Fruit fly (Drosophila melanogaster) whole organism, embryonic: Measurements from ENCODE around the gene CG9328.
A peak's percentile ranks its signal among the peaks of the same experiment; 100 is the strongest.

Experiments
- ATbp ChIP-seq: fragments of 200-800 bp; sonication (Bioruptor generic); optimal IDR thresholded peaks from 2 replicates; lab custom pipeline; 2017; ENCODE audit warnings: missing biosample characterization, mild to moderate bottlenecking, missing genetic modification characterization, missing genetic modification reagents
- C15 ChIP-seq: fragments of 200-800 bp; sonication (Bioruptor generic); IDR thresholded peaks from 3 replicates; pipeline ENCODE4 v1.3.6; 2022; ENCODE audit warnings: missing biosample characterization, missing genetic modification characterization
- CG10209 ChIP-seq: fragments of 200-800 bp; sonication (Bioruptor generic); optimal IDR thresholded peaks from 3 replicates; lab custom pipeline; 2017; ENCODE audit warnings: missing biosample characterization, mild to moderate bottlenecking, missing genetic modification characterization, missing genetic modification reagents
- CG11456 ChIP-seq: fragments of 200-800 bp; sonication (Bioruptor generic); IDR thresholded peaks from 3 replicates; pipeline ENCODE4 v1.3.6; 2022; ENCODE audit warnings: missing biosample characterization, missing genetic modification characterization
- CG11723 ChIP-seq: fragments of 200-800 bp; sonication (Bioruptor generic); optimal IDR thresholded peaks from 2 replicates; lab custom pipeline; 2017; ENCODE audit warnings: missing biosample characterization, mild to moderate bottlenecking, missing genetic modification characterization
- CG12299 ChIP-seq: fragments of 200-800 bp; sonication (Bioruptor generic); optimal IDR thresholded peaks from 2 replicates; lab custom pipeline; 2018; ENCODE audit warnings: missing biosample characterization, mild to moderate bottlenecking, missing genetic modification characterization
- CG1529 ChIP-seq: fragments of 200-800 bp; sonication (Bioruptor generic); optimal IDR thresholded peaks from 3 replicates; lab custom pipeline; 2018; ENCODE audit warnings: missing biosample characterization, missing genetic modification characterization
- CG15696 ChIP-seq: fragments of 200-800 bp; sonication (Bioruptor generic); optimal IDR thresholded peaks from 2 replicates; lab custom pipeline; 2019; ENCODE audit warnings: missing biosample characterization, mild to moderate bottlenecking, missing genetic modification characterization, moderate library complexity
- CG1647 ChIP-seq: fragments of 200-800 bp; sonication (Bioruptor generic); optimal IDR thresholded peaks from 3 replicates; lab custom pipeline; 2016; ENCODE audit warnings: missing biosample characterization, missing genetic modification characterization
- CG17359 ChIP-seq: fragments of 200-800 bp; sonication (Bioruptor generic); optimal IDR thresholded peaks from 3 replicates; lab custom pipeline; 2018; ENCODE audit warnings: missing biosample characterization, mild to moderate bottlenecking, missing genetic modification characterization, moderate library complexity
- CG2129 ChIP-seq: fragments of 200-800 bp; sonication (Bioruptor generic); IDR thresholded peaks from 2 replicates; pipeline ENCODE4 v1.3.6; 2022; ENCODE audit warnings: missing biosample characterization, missing genetic modification characterization; ENCODE audit not compliant: partially characterized antibody
- CG3838 ChIP-seq: fragments of 200-800 bp; sonication (Bioruptor generic); optimal IDR thresholded peaks from 3 replicates; lab custom pipeline; 2016; ENCODE audit warnings: missing biosample characterization, missing genetic modification characterization
- CG43689 ChIP-seq: fragments of 200-800 bp; sonication (Bioruptor generic); IDR thresholded peaks from 2 replicates; pipeline ENCODE4 v1.3.6; 2022; ENCODE audit warnings: missing biosample characterization, missing genetic modification characterization
- CG6254 ChIP-seq: fragments of 200-800 bp; sonication (Bioruptor generic); optimal IDR thresholded peaks from 3 replicates; lab custom pipeline; 2017; ENCODE audit warnings: mild to moderate bottlenecking, missing biosample characterization, missing genetic modification reagents, missing genetic modification characterization
- CG6765 ChIP-seq: fragments of 200-800 bp; sonication (Bioruptor generic); optimal IDR thresholded peaks from 3 replicates; lab custom pipeline; 2017; ENCODE audit warnings: missing biosample characterization, mild to moderate bottlenecking, missing genetic modification characterization
- CG8290 ChIP-seq, 3 experiments: fragments of 200-800 bp; sonication (Bioruptor generic); optimal IDR thresholded peaks; 2 replicates each; lab custom pipeline; 2016 to 2019; ENCODE audit warnings: missing biosample characterization in 3 of 3, missing genetic modification characterization in 3 of 3, mild to moderate bottlenecking in 2 of 3, moderate library complexity in 1 of 3
- CG8388 ChIP-seq: fragments of 200-800 bp; sonication (Bioruptor generic); optimal IDR thresholded peaks from 2 replicates; lab custom pipeline; 2019; ENCODE audit warnings: missing biosample characterization, mild to moderate bottlenecking, missing genetic modification characterization, moderate library complexity
- CG9437 ChIP-seq: fragments of 200-800 bp; sonication (Bioruptor generic); optimal IDR thresholded peaks from 2 replicates; lab custom pipeline; 2018; ENCODE audit warnings: missing biosample characterization, mild to moderate bottlenecking, missing genetic modification characterization
- CG9797 ChIP-seq: fragments of 200-800 bp; sonication (Bioruptor generic); optimal IDR thresholded peaks from 3 replicates; lab custom pipeline; 2018; ENCODE audit warnings: missing biosample characterization, mild to moderate bottlenecking, missing genetic modification characterization
- Camta ChIP-seq: fragments of 200-800 bp; sonication (Bioruptor generic); optimal IDR thresholded peaks from 2 replicates; lab custom pipeline; 2016; ENCODE audit warnings: missing biosample characterization, missing genetic modification characterization
- CrebB ChIP-seq: fragments of 200-800 bp; sonication (Bioruptor generic); optimal IDR thresholded peaks from 3 replicates; lab custom pipeline; 2018; ENCODE audit warnings: missing biosample characterization, mild to moderate bottlenecking, missing genetic modification characterization
- Dip2 ChIP-seq: fragments of 200-800 bp; sonication (Bioruptor generic); IDR thresholded peaks from 2 replicates; pipeline ENCODE4 v1.3.6; 2022; ENCODE audit warnings: missing biosample characterization, missing genetic modification characterization
- Eip74EF ChIP-seq, 2 experiments: fragments of 200-800 bp in 1 of 2; fragments of >200 bp in 1 of 2; sonication (Bioruptor generic) in 1 of 2; optimal IDR thresholded peaks; 2 replicates each; lab custom pipeline; 2017 to 2019; ENCODE audit warnings: missing biosample characterization in 2 of 2, missing genetic modification characterization in 2 of 2, mild to moderate bottlenecking in 1 of 2, moderate library complexity in 1 of 2
- Hr51 ChIP-seq, 2 experiments: fragments of 200-800 bp; sonication (Bioruptor generic); optimal IDR thresholded peaks; 2 replicates in 1 of 2; 3 replicates in 1 of 2; lab custom pipeline; 2016 to 2018; ENCODE audit warnings: missing biosample characterization in 2 of 2, missing genetic modification characterization in 2 of 2, mild to moderate bottlenecking in 1 of 2, moderate library complexity in 1 of 2
- Hsf ChIP-seq: fragments of 200-800 bp; sonication (Bioruptor generic); optimal IDR thresholded peaks from 3 replicates; lab custom pipeline; 2016; ENCODE audit warnings: missing biosample characterization, missing genetic modification characterization
- MESR4 ChIP-seq: fragments of 200-800 bp; sonication (Bioruptor generic); optimal IDR thresholded peaks from 2 replicates; lab custom pipeline; 2018; ENCODE audit warnings: missing biosample characterization, mild to moderate bottlenecking, missing genetic modification characterization, moderate library complexity
- NFAT ChIP-seq: fragments of 200-800 bp; sonication (Bioruptor generic); IDR thresholded peaks from 2 replicates; pipeline ENCODE4 v1.3.6; 2022; ENCODE audit warnings: missing biosample characterization, missing genetic modification characterization
- Opbp ChIP-seq: fragments of 200-800 bp; sonication (Bioruptor generic); IDR thresholded peaks from 3 replicates; pipeline ENCODE4 v1.3.6; 2022; ENCODE audit warnings: missing biosample characterization, missing genetic modification characterization; ENCODE audit not compliant: partially characterized antibody
- crp ChIP-seq, 2 experiments: fragments of 200-800 bp; sonication (Bioruptor generic); optimal IDR thresholded peaks; 2 replicates in 1 of 2; 3 replicates in 1 of 2; lab custom pipeline; 2017; ENCODE audit warnings: missing biosample characterization in 2 of 2, missing genetic modification characterization in 2 of 2, mild to moderate bottlenecking in 1 of 2, moderate library complexity in 1 of 2
- cwo ChIP-seq: fragments of 200-800 bp; sonication (Bioruptor generic); optimal IDR thresholded peaks from 3 replicates; lab custom pipeline; 2017; ENCODE audit warnings: missing biosample characterization, missing genetic modification characterization, mild to moderate bottlenecking, moderate library complexity, missing genetic modification reagents
- da ChIP-seq: fragments of 200-800 bp; sonication (Bioruptor generic); optimal IDR thresholded peaks from 2 replicates; lab custom pipeline; 2016; ENCODE audit warnings: missing biosample characterization, missing genetic modification characterization
- emc ChIP-seq: fragments of 200-800 bp; sonication (Bioruptor generic); optimal IDR thresholded peaks from 2 replicates; lab custom pipeline; 2016; ENCODE audit warnings: missing biosample characterization, missing genetic modification characterization
- esg ChIP-seq: fragments of 200-800 bp; sonication (Bioruptor generic); conservative IDR thresholded peaks from 2 replicates; pipeline ENCODE4 v1.3.6; 2022; ENCODE audit warnings: missing biosample characterization, missing genetic modification characterization
- ewg ChIP-seq: fragments of 200-800 bp; sonication (Bioruptor generic); optimal IDR thresholded peaks from 3 replicates; lab custom pipeline; 2017; ENCODE audit warnings: mild to moderate bottlenecking, missing biosample characterization, missing genetic modification reagents, missing genetic modification characterization
- fd102C ChIP-seq: fragments of 200-800 bp; sonication (Bioruptor generic); optimal IDR thresholded peaks from 2 replicates; lab custom pipeline; 2018; ENCODE audit warnings: missing biosample characterization, mild to moderate bottlenecking, missing genetic modification characterization, moderate library complexity
- fd96Cb ChIP-seq: fragments of 200-800 bp; sonication (Bioruptor generic); optimal IDR thresholded peaks from 2 replicates; lab custom pipeline; 2018; ENCODE audit warnings: missing biosample characterization, mild to moderate bottlenecking, missing genetic modification characterization, moderate library complexity
- ftz-f1 ChIP-seq: fragments of 200-800 bp; sonication (Bioruptor generic); optimal IDR thresholded peaks from 2 replicates; lab custom pipeline; 2016; ENCODE audit warnings: missing biosample characterization, missing genetic modification characterization
- gcm2 ChIP-seq: fragments of 200-800 bp; sonication (Bioruptor generic); optimal IDR thresholded peaks from 2 replicates; lab custom pipeline; 2016; ENCODE audit warnings: missing biosample characterization, missing genetic modification characterization
- jigr1 ChIP-seq: fragments of 200-800 bp; sonication (Bioruptor generic); IDR thresholded peaks from 3 replicates; pipeline ENCODE4 v1.3.6; 2022; ENCODE audit warnings: missing biosample characterization, missing genetic modification characterization
- nerfin-1 ChIP-seq: fragments of 200-800 bp; sonication (Bioruptor generic); optimal IDR thresholded peaks from 3 replicates; lab custom pipeline; 2019; ENCODE audit warnings: missing biosample characterization, mild to moderate bottlenecking, missing genetic modification characterization, moderate library complexity
- nmo ChIP-seq: fragments of 200-800 bp; sonication (Bioruptor generic); optimal IDR thresholded peaks from 2 replicates; lab custom pipeline; 2018; ENCODE audit warnings: missing biosample characterization, mild to moderate bottlenecking, missing genetic modification characterization, moderate library complexity
- oc ChIP-seq: fragments of 200-800 bp; sonication (Bioruptor generic); optimal IDR thresholded peaks from 2 replicates; lab custom pipeline; 2018; ENCODE audit warnings: missing biosample characterization, mild to moderate bottlenecking, missing genetic modification characterization, moderate library complexity
- prd ChIP-seq, 3 experiments: fragments of >200 bp in 2 of 3; fragments of 200-800 bp in 1 of 3; sonication (Bioruptor generic) in 1 of 3; optimal IDR thresholded peaks in 2 of 3; IDR thresholded peaks in 1 of 3; 2 replicates in 2 of 3; 3 replicates in 1 of 3; pipeline versions ENCODE4 v1.3.6 to Lab custom; 2017 to 2022; ENCODE audit warnings: missing biosample characterization in 1 of 3, missing genetic modification characterization in 1 of 3
- sc ChIP-seq, 3 experiments: fragments of >200 bp in 2 of 3; fragments of 200-800 bp in 1 of 3; sonication (Bioruptor generic) in 1 of 3; optimal IDR thresholded peaks; 2 replicates in 2 of 3; 3 replicates in 1 of 3; lab custom pipeline; 2017; ENCODE audit warnings: mild to moderate bottlenecking in 1 of 3, missing biosample characterization in 1 of 3, missing genetic modification characterization in 1 of 3, missing genetic modification reagents in 1 of 3
- stwl ChIP-seq: fragments of 200-800 bp; sonication (Bioruptor generic); optimal IDR thresholded peaks from 3 replicates; lab custom pipeline; 2018; ENCODE audit warnings: missing biosample characterization, mild to moderate bottlenecking, missing genetic modification characterization, moderate library complexity
- wor ChIP-seq: fragments of 200-800 bp; sonication (Bioruptor generic); IDR thresholded peaks from 2 replicates; pipeline ENCODE4 v1.3.6; 2022; ENCODE audit warnings: missing biosample characterization, missing genetic modification characterization

CG9328 gene

DNA sequence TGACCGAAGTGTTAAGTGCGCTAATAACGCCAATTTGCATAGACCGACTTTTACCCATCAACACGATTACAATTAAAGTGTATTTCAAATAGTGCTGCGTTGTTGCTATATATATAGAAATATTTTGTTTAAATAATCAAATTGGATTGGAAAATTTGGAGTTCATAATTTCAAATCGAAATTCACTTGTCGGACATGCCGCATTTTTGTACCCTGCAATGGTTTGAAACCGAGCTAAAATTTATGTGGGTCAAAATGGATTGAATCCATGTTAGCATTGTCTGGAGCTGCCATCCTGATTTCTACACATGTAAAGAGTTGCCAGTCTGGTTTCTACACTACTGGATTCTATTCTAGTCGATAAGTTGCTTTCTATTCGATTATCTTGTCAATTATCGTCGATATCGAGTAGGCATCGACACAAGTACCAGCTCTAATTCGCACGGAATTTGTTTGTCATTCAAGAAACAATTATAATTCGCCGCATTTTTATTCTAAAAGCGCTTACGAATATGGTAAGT lies 10.2 kb upstream of the CG9328 start, which contains the start of gene Pomp (continued):
- TF ChIP-seq emc (GFP tag; lab: Kevin White, UChicago) = peak; percentile 19
- TF ChIP-seq Eip74EF (GFP tag; optimal IDR thresholded peaks at IDR 0.05; lab: Kevin White, UChicago) = peak in 1 of 2 experiments; percentile 75
- TF ChIP-seq prd (optimal IDR thresholded peaks at IDR 0.05; lab: Kevin White, UChicago) = no peak
- peak; percentile 92 for TF ChIP-seq prd (GFP tag; IDR thresholded peaks at IDR 0.05; lab: Robert Waterston, UW)
- TF ChIP-seq CG3838 (GFP tag; lab: Kevin White, UChicago) = no peak
- peak; percentile 92 for TF ChIP-seq stwl (tag; lab: Kevin White, UChicago)
- TF ChIP-seq CG11456 (GFP tag; lab: Robert Waterston, UW) = peak; percentile 90
- TF ChIP-seq CG1529 (GFP tag; lab: Kevin White, UChicago) = peak; percentile 66
- TF ChIP-seq ATbp (GFP tag; lab: Kevin White, UChicago) = peak; percentile 84
- TF ChIP-seq CrebB (tag; lab: Kevin White, UChicago) = peak; percentile 69
- TF ChIP-seq fd102C (GFP tag; lab: Kevin White, UChicago) = no peak
- no peak for TF ChIP-seq da (GFP tag; lab: Kevin White, UChicago)
- TF ChIP-seq jigr1 (GFP tag; lab: Robert Waterston, UW) = no peak; the same call in 2 of the 3 replicates
- TF ChIP-seq esg (GFP tag; lab: Robert Waterston, UW) = peak; percentile 88
- peak; percentile 64 to 87 for TF ChIP-seq Hr51 (GFP tag; optimal IDR thresholded peaks at IDR 0.05; lab: Kevin White, UChicago)
- TF ChIP-seq CG2129 (GFP tag; lab: Robert Waterston, UW) = peak; percentile 15; the same call in 1 of the 2 replicates
- peak; percentile 60 for TF ChIP-seq wor (GFP tag; lab: Robert Waterston, UW)
- TF ChIP-seq CG12299 = no peak
- peak; percentile 63 for TF ChIP-seq CG8290 (GFP tag; optimal IDR thresholded peaks at IDR 0.05; lab: Kevin White, UChicago)
- peak in 1 of 2 experiments; percentile 83 for TF ChIP-seq CG8290 (tag; optimal IDR thresholded peaks at IDR 0.05; lab: Kevin White, UChicago)
- TF ChIP-seq C15 (GFP tag; lab: Robert Waterston, UW) = peak; percentile 80; the same call in 1 of the 3 replicates
- peak; percentile 92 for TF ChIP-seq NFAT (GFP tag; lab: Robert Waterston, UW)
- TF ChIP-seq Dip2 = peak; percentile 37; the same call in 1 of the 2 replicates
- TF ChIP-seq CG6254 (GFP tag; lab: Kevin White, UChicago) = peak; percentile 68
- TF ChIP-seq CG15696 (tag; lab: Kevin White, UChicago) = peak; percentile 68
- peak in 1 of 2 experiments; percentile 26 for TF ChIP-seq crp (GFP tag; optimal IDR thresholded peaks at IDR 0.05; lab: Kevin White, UChicago)
- TF ChIP-seq Opbp (GFP tag; lab: Robert Waterston, UW) = peak; percentile 53; the same call in 1 of the 3 replicates
- TF ChIP-seq ftz-f1 (GFP tag; lab: Kevin White, UChicago) = peak; percentile 57
- peak; percentile 58 for TF ChIP-seq nerfin-1 (tag; lab: Kevin White, UChicago)
- peak; percentile 63 for TF ChIP-seq gcm2
- TF ChIP-seq sc (optimal IDR thresholded peaks at IDR 0.05; lab: Kevin White, UChicago) = no peak
- TF ChIP-seq sc (GFP tag; optimal IDR thresholded peaks at IDR 0.05; lab: Kevin White, UChicago) = peak; percentile 35
- peak; percentile 22 for TF ChIP-seq CG9797 (GFP tag; lab: Kevin White, UChicago)
- TF ChIP-seq CG9437 = peak; percentile 56
- peak; percentile 88 for TF ChIP-seq fd96Cb (tag; lab: Kevin White, UChicago)
- TF ChIP-seq oc (tag; lab: Kevin White, UChicago) = peak; percentile 76
- peak; percentile 44 for TF ChIP-seq CG11723 (GFP tag; lab: Kevin White, UChicago)
- peak; percentile 84 for TF ChIP-seq cwo (GFP tag; lab: Kevin White, UChicago)
- peak; percentile 72 for TF ChIP-seq ewg (GFP tag; lab: Kevin White, UChicago)
- peak; percentile 77 for TF ChIP-seq Hsf
- TF ChIP-seq CG43689 = 0 out of 2 replicates have a peak, but pooled peaks have one; percentile 18
- peak; percentile 84 for TF ChIP-seq CG8388 (GFP tag; lab: Kevin White, UChicago)
- TF ChIP-seq CG6765 = peak; percentile 79
- peak; percentile 45 for TF ChIP-seq Camta (GFP tag; lab: Kevin White, UChicago)
- TF ChIP-seq MESR4 (GFP tag; lab: Kevin White, UChicago) = peak; percentile 78
- peak; percentile 89 for TF ChIP-seq nmo
- peak; percentile 91 for TF ChIP-seq CG17359
- TF ChIP-seq CG10209 (GFP tag; lab: Kevin White, UChicago) = peak; percentile 84
- peak; percentile 67 for TF ChIP-seq CG1647
